Worm (Caenorhabditis elegans) whole organism, L2 larva: ENCODE measurements around the gene C39E9.8.

ENCODE experiments used
- ama-1 ChIP-seq: fragments of 150-350 bp; optimal IDR thresholded peaks from 2 replicates; lab custom pipeline; 2018; ENCODE audit warnings: inconsistent platforms
- elt-1 ChIP-seq: fragments of 150-350 bp; optimal IDR thresholded peaks from 2 replicates; lab custom pipeline; 2014; ENCODE audit warnings: missing biosample characterization, missing genetic modification characterization
- lin-11 ChIP-seq: fragments of 150-350 bp; sonication (generic microtip); optimal IDR thresholded peaks from 2 replicates; lab custom pipeline; 2014; ENCODE audit warnings: missing biosample characterization, missing genetic modification characterization, inconsistent platforms, mixed read lengths
- lin-13 ChIP-seq: fragments of 150-350 bp; optimal IDR thresholded peaks from 2 replicates; lab custom pipeline; 2014; ENCODE audit warnings: missing biosample characterization, missing genetic modification reagents, missing genetic modification characterization
- nhr-10 ChIP-seq: sonication (generic microtip); optimal IDR thresholded peaks from 2 replicates; lab custom pipeline; 2017; ENCODE audit warnings: missing biosample characterization, missing genetic modification characterization
- nhr-23 ChIP-seq: fragments of 150-350 bp; optimal IDR thresholded peaks from 2 replicates; lab custom pipeline; 2014; ENCODE audit warnings: missing biosample characterization, missing genetic modification reagents, missing genetic modification characterization
- unc-62 ChIP-seq: fragments of 150-350 bp; optimal IDR thresholded peaks from 2 replicates; lab custom pipeline; 2014; ENCODE audit warnings: missing biosample characterization, missing genetic modification reagents, missing genetic modification characterization

DNA sequence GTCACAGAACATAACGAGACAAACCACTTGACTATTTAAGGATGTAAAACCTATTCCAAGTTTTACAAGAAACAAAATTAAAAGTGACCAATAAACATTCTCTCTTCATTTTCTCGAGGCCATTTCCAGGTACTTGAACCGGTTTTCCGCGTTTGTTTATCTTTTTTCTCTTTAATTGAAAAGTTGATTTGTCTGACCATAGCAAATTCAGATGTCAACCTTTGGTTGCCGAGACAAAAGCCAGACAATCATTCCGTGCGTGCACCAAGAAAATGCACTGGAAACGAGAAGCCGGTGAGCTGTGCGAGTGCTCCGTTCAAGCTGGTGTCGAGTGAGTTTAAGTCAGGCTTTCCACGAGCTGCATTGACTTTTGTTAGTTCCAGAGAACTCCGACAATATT, 2.9 kb downstream of the C39E9.8 start:
- TF ChIP-seq nhr-23 (tag; lab: Kevin White, UChicago) (no peak), lin-13 (GFP tag; lab: Kevin White, UChicago) (no peak), lin-11 (tag; lab: Kevin White, UChicago) (no peak), elt-1 (tag; lab: Kevin White, UChicago) (no peak), unc-62 (GFP tag; lab: Kevin White, UChicago) (no peak), ama-1 (lab: Kevin White, UChicago) (no peak), nhr-10 (no peak)
